Fruit fly (Drosophila melanogaster) whole organism, larva: ENCODE results near the gene Ndc80.

ENCODE experiments used
- noc ChIP-seq: fragments of 200-800 bp; sonication (Bioruptor generic); optimal IDR thresholded peaks from 3 replicates; lab custom pipeline; 2019; ENCODE audit warnings: missing biosample characterization, mild to moderate bottlenecking, missing genetic modification characterization, moderate library complexity

Gene Ndc80

DNA sequence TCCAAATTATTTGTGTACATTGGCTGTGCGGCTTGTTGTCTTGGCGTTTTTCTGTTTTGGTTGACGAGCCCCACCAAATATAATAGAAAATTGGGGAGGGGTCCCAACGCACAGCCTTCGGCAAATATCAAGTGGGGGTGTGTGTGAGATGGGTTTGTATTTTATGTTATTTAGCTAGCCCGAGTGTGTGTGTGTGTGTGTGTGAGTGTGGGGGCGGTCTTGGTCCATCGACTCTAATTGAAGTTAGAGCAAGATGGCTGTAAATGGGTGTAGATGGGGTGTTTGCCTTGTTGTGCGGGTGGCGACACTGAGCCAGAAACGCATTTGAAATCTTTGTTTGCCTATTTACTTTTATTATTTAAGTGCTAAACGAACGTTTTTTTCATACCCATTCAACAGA, 20.7 kb upstream of the Ndc80 start:
- peak; percentile 12 for TF ChIP-seq noc (tag; lab: Kevin White, UChicago)

DNA sequence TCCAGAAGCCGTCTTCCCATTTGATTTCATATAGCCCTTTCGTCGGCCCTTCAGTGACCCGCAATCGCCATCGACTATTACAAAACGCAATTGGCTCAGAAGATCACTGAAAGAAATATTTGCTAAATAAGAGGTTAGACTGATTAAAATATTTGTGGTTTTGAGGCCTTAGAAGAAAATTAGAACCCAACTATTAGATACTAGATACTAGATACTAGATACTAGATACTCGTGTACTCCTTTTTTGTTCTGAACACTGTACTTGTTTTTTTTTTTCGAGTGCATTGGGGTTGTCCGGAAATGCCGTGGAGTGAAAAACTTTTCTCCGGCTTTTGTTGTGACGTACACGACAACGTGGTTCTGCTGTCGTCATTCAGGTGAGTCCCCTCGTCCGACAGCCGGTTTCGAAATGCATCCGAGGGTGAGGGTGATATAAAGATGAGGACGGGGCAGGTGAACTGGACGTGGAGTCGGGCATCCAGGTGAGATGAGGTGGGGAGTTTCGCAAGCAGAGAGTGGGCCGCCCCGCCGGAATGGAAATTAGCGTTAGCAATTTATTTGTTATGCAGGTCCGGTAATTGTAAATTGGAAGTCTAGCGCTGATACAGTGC, 18.5 kb upstream of the Ndc80 start:
- no peak for TF ChIP-seq noc (tag; lab: Kevin White, UChicago)

DNA sequence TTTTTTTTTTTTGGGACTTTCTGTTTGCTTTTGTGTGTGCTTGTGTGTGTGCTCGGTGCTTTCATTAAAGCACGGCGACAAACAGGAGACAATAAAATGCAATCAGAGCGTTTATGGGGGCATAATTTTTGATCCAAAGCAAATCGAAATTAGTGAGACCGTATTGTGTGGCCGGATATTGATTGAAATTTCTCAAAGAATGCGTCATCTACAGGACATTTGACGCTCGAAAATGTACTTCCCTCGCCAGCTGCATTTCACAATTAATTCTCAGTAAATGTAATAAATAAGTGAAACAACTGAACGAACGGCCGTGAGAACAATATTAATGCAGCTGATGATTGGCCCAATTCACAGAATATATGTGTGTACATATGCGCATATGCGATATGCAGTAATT, 17.6 kb upstream of the Ndc80 start:
- no peak for TF ChIP-seq noc (tag; lab: Kevin White, UChicago)

DNA sequence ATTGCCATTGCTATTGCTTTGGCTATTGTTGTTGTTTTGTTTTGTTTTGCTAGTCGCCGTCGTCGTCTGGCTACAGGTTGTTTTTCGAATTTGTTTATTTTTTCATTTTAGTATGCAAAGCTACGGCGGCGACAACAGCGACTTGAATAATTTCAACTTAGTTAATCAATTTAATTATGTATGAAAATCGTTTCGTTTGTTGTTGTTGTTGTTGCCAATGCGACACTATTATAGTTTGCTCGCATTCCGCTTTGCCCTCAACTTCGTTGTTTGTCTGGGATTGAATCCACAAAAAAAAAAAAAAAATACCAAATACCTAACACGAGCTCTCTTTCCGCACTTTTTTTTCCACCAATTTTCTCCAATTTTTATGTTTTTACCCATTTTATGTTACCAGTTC, 16.0 kb upstream of the Ndc80 start:
- TF ChIP-seq noc (tag; lab: Kevin White, UChicago), result no peak

DNA sequence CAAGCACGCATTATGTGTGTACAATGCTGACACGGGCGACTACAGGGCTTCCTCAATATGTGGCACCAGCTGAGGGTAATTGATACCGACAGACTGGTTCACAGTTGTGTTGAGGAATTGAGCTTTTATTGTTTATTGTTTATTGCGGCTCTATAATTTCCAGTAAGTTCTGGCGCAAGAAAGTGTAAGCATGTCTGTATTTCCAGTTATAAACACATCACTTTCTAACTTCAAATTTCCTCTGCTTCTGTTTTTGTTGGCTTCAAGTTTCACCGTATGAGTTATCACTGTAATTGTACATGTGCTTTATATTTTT, 14.7 kb upstream of the Ndc80 start:
- TF ChIP-seq noc (tag; lab: Kevin White, UChicago), result peak; percentile 71

DNA sequence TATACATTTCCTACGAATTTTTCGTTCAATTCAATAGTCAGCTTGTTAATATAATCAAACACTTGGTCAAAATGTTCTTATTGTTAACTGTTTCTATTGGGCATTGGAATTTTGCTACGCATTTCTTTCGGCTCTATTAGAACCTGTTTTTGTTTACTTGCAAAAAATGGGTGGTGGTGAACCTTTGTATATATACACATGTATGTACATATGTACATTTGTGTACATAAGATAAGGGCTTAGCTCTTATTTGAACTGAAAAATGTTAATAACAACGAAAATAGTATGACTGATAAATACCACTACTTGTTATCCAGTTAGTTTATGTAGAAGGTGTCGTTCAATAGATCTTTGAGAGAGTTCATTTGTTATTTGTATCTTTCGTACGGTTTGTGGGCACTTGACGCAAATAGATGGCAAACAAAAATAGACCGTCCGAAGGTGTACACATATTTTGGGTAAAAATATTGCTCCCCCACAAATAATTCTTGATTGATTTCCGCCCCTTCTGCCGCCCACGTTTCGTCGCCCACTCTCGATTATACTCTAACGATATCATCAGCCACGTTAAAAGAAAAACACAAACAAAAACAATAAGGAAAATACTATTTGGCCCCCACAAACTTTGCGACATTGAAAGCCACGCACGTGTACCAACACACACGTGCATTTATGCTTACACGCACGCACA, 14.2 kb upstream of the Ndc80 start:
- no peak for TF ChIP-seq noc (tag; lab: Kevin White, UChicago)

DNA sequence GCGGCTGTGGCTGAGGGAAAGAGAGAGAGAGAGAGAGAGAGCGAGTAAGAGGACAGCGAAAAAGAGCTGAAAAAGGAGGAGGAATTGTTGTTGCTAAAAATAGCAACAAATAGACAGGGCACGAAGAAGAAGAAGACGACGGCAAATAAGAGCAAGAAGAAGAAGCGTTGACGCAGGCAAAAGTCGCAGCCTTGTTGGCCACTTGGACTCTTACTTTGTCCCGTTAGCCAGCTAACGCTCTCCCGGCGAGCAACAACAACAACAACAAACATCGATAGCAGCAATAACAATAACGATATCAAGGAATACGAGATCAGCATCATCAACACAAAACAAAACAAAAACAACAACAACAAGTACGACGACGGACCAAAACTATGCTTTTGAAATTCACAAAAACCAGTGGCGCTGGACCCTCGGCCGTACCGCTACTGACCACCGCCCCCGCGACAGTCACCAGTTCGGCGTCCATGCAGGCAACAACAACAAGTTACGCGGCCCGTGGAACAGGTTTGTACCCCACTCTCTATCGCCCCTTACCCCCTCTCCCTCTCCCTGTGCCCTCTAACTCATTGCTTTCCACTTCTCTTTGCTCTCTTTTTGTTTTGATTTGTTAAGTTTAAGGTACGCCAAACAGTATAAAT, 13.3 kb upstream of the Ndc80 start:
- TF ChIP-seq noc (tag; lab: Kevin White, UChicago), result no peak

DNA sequence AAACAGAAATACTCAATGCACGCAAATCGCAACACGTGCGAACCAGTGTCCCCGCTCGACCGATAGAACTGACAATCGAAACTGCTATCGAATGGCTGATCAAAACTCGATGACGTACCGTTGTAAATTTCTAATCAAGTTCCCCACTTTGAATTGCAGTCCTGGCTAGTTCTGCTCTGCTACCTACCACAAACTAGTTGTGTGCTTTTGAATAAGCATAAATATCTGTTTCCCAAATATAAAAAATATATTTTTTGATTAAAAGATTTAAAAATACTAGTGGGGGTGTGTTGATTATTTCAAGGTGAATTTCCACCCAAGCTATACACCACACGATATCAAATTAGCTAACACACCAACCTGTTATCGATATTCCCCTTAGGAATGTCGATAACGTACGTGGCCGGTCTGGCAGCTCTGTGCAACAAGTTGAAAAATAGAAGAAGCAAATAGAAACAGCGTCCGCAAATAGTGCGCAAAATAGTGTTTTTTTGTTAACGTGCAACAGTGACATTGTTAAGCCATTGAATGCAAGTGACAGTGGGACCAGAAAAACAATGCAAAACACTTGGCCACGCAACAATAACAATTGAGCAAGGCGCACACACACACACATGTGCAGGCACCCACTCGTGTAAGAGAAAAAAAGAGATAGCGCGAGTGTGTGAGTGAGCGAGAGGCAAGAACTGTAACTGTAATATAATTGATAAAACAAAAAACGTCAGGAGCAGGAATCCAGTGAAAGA, 12.6 kb upstream of the Ndc80 start, which contains the start of the genes CG2691 and NFAT:
Gene CG2691 (minus strand): TSS at position 75 of the 746 bp plus-strand sequence.
Gene NFAT (plus strand): TSS at position 412 of the 746 bp plus-strand sequence.
- no peak for TF ChIP-seq noc (tag; lab: Kevin White, UChicago)

DNA sequence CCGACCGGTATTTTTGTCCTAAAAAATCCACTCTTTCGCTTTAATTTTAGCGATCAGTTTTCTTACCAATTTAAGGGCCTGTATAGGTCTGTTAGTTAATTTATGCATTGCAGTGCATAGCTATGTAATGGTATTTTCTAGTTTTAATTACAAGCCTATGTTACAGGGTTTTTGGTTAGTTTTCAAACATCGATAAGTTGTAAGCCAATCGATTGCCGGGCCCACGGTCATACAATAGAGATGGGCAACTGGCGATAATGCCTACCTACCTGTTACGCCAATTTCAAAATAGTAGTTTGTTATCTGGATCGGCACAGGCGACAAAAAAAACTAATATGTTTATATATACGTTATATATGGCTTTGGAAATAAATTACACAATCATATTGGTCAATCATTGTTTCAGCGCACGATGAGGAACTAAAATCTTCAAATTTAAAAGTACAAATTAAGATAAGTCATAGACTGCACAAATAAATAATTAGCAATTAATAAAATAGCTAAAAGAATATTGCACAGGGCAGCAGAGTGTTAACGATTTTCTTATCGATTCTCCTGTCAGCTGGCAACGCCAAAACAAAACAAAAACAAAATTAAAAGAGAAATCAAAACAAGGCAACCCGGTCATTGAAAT, 4.7 kb upstream of the Ndc80 start, which contains the start of the genes tth and Tango2:
Gene tth (minus strand): TSS at position 170 of the 634 bp plus-strand sequence.
Gene Tango2 (plus strand): TSS at position 573 of the 634 bp plus-strand sequence.
- TF ChIP-seq noc (tag; lab: Kevin White, UChicago), result peak; percentile 92

DNA sequence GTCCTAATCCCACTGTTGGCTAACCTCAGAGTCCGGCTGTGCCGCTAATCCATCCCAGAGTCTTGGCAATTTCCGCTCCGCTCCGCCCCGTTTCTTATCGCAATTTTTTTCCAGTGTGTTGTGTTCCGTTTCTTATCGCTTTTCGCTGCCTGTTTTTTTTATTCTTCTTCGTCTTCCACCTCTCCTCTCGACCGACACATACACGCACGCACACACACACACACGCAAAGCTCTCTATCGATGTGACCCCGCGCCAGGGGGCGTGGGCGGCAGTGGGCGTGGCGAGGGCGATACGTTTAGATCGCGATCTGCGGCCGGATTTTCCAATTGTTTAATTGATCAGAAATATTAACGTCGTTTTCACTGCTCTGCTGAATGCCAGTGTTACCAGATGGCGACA, 4.1 kb upstream of the Ndc80 start:
- peak; percentile 4 for TF ChIP-seq noc (tag; lab: Kevin White, UChicago)

DNA sequence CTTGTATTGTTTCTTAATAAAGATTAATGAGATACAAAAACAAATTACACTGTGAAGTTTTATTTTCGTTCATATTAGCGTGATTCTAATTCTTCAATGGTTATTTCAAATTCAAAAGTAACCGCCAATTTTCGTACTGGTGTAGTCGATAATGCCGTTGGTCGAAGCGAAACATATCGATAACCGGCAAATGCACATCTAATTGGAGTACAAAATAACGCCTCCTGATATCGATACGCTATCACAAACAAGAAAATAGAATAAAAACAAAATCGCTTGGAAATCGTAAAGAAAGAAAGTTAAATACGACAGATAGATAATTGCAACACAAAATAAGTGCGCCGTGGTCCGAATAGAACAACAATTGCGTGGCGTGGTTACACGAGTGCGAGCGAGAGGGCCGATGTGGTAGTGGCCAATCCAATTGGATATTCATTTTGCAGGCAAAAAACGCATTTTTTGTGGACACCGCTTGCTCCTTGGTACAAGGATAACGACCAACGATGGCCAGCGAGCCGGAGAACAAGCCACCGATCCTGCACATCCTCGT, 5.8 kb downstream of the Ndc80 start:
- no peak for TF ChIP-seq noc (tag; lab: Kevin White, UChicago)

DNA sequence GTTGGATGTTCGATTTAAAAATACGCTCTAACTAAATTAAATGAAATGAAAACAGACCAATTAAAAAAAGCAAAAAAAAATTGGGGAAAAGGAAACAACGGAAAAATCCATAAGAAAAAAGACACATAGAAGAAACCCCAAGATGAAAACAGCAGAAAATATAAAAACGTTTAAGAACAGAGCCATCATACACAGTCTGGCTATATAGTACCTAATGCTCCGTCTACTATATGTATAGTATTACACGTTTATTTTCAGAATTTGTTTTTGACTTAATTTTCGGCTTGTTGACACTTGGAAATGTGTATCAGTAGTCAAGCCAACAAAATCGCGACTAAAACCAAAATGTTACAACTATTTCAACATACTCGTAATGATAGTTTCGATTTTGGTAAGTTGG, 6.5 kb downstream of the Ndc80 start, which contains the start of gene CG11178:
Gene CG11178 (plus strand): TSS at position 301 of the 400 bp plus-strand sequence.
- no peak for TF ChIP-seq noc (tag; lab: Kevin White, UChicago)

DNA sequence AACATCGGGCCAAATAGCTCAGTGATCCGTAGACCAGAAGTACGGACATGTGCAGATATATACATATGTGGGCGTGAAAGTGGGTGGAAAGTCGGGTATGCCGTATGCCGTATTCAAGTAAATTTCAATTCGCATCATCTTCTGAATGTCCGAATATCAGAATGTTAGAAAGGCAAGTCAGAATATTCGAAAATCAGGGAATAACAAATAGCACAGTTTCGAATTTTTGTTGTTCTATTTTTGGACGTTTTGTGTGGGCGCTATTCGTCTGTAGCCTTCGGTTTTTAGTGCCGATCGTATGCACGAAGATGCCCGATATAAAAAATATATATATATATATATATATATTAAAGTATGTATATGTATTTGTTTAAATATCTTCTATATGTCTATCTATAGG, 7.4 kb downstream of the Ndc80 start:
- no peak for TF ChIP-seq noc (tag; lab: Kevin White, UChicago)

DNA sequence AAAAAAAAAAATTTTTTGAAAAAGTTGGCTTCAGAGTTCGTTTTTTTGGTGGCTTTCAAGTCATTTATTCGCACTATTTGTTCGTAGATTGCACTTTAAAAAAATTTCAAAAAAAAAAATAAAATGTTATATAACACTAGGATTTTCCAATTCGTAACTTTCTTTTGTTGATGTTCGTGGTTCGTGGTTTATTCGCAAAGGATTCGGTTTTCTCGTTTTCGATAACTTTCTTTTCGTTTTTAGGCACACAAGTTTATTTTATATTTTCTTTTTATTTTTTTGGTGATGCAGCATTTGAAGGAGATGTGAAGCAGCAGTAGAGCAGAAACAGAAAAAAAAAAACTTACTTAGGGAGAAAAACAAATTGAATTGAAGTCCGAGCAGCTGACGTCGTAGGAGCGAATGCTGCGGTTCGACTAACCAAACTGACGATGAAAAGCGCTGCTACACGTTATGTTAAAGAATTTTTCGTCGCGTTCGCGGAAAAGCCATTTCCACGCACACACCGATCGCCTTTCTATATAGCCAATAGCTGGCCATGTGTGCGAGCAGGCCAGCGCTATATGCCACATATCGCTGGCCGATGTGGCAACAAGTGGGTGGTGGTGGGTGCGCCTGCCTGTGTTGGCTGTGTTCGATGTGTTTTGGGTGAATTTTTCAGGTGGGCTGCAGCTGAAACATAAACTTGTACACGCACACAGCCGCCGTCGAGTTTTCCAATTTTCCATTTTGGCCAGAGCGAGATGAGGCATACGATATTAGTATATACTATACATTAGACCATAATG, 9.6 kb downstream of the Ndc80 start, which contains the start of gene up:
Gene up (minus strand): TSS at position 508 of the 788 bp plus-strand sequence.
- TF ChIP-seq noc (tag; lab: Kevin White, UChicago), result no peak
